Worm (Caenorhabditis elegans) whole organism, mixed stage, embryonic: ENCODE data around the gene srt-18.

ENCODE experiments used
- elt-3 ChIP-seq: fragments of 150-350 bp; optimal IDR thresholded peaks from 2 replicates; lab custom pipeline; 2014; ENCODE audit warnings: missing biosample characterization, missing genetic modification characterization
- flh-1 ChIP-seq: fragments of 200-800 bp; sonication (Bioruptor generic); optimal IDR thresholded peaks from 2 replicates; lab custom pipeline; 2018; ENCODE audit warnings: mild to moderate bottlenecking, missing genetic modification characterization, moderate library complexity, missing compliant biosample characterization
- lin-13 ChIP-seq: fragments of 150-350 bp; optimal IDR thresholded peaks from 2 replicates; lab custom pipeline; 2014; ENCODE audit warnings: missing biosample characterization, missing genetic modification characterization
- lin-32 ChIP-seq: fragments of 200-800 bp; sonication (Bioruptor generic); optimal IDR thresholded peaks from 2 replicates; lab custom pipeline; 2018; ENCODE audit warnings: mild to moderate bottlenecking, missing genetic modification characterization, missing compliant biosample characterization
- nhr-2 ChIP-seq: fragments of 150-350 bp; optimal IDR thresholded peaks from 2 replicates; lab custom pipeline; 2014; ENCODE audit warnings: missing biosample characterization, missing genetic modification characterization
- nhr-237 ChIP-seq: fragments of 150-350 bp; optimal IDR thresholded peaks from 2 replicates; lab custom pipeline; 2014; ENCODE audit warnings: missing biosample characterization, missing genetic modification characterization
- pha-4 ChIP-seq: fragments of 150-350 bp; optimal IDR thresholded peaks from 2 replicates; lab custom pipeline; 2018; ENCODE audit warnings: missing biosample characterization, missing genetic modification reagents, missing genetic modification characterization
- sem-2 ChIP-seq: fragments of 200-800 bp; sonication (Bioruptor generic); optimal IDR thresholded peaks from 2 replicates; lab custom pipeline; 2018; ENCODE audit warnings: mild to moderate bottlenecking, missing genetic modification characterization, missing compliant biosample characterization
- unc-39 ChIP-seq: fragments of 150-350 bp; optimal IDR thresholded peaks from 2 replicates; lab custom pipeline; 2014; ENCODE audit warnings: missing biosample characterization, missing genetic modification characterization
- ztf-11 ChIP-seq: fragments of 150-350 bp; optimal IDR thresholded peaks from 2 replicates; lab custom pipeline; 2014; ENCODE audit warnings: missing biosample characterization, missing genetic modification characterization

ce11 chrV:9009175-9009574 is 6.3 kb downstream of the srt-18 start, which contains the start of gene srx-2:
- TF ChIP-seq nhr-2 (tag; lab: Kevin White, UChicago) (no peak), sem-2 (GFP tag; lab: Kevin White, UChicago) (no peak), lin-13 (no peak), unc-39 (tag; lab: Kevin White, UChicago) (no peak), pha-4 (tag; lab: Kevin White, UChicago) (no peak), lin-32 (GFP tag; lab: Kevin White, UChicago) (no peak), ztf-11 (tag; lab: Kevin White, UChicago) (no peak), flh-1 (GFP tag; lab: Kevin White, UChicago) (no peak), elt-3 (tag; lab: Kevin White, UChicago) (no peak), nhr-237 (tag; lab: Kevin White, UChicago) (no peak)
